Fruit fly (Drosophila melanogaster) whole organism, adult: ENCODE measurements around the gene CG13449.

Experiments used
- CG12768 ChIP-seq: fragments of 200-800 bp; sonication (Bioruptor generic); optimal IDR thresholded peaks from 2 replicates; lab custom pipeline; 2017; ENCODE audit warnings: missing biosample characterization, missing genetic modification characterization, mild to moderate bottlenecking, moderate library complexity, missing genetic modification reagents
- CG14711 ChIP-seq: fragments of 200-800 bp; sonication (Bioruptor generic); optimal IDR thresholded peaks from 2 replicates; lab custom pipeline; 2018; ENCODE audit warnings: missing biosample characterization, mild to moderate bottlenecking, missing genetic modification characterization, moderate library complexity
- CG33017 ChIP-seq: fragments of 200-800 bp; sonication (Bioruptor generic); optimal IDR thresholded peaks from 2 replicates; lab custom pipeline; 2018; ENCODE audit warnings: missing biosample characterization, mild to moderate bottlenecking, missing genetic modification characterization, moderate library complexity
- CG5204 ChIP-seq: fragments of 200-800 bp; sonication (Bioruptor generic); optimal IDR thresholded peaks from 2 replicates; lab custom pipeline; 2016; ENCODE audit warnings: missing biosample characterization, missing genetic modification characterization
- CG7045 ChIP-seq: fragments of 200-800 bp; sonication (Bioruptor generic); optimal IDR thresholded peaks from 2 replicates; lab custom pipeline; 2017; ENCODE audit warnings: missing biosample characterization, mild to moderate bottlenecking, missing genetic modification characterization
- Clk ChIP-seq: fragments of 200-800 bp; sonication (Bioruptor generic); optimal IDR thresholded peaks from 2 replicates; lab custom pipeline; 2017; ENCODE audit warnings: missing biosample characterization, missing genetic modification characterization
- Mnt ChIP-seq: fragments of 200-800 bp; sonication (Bioruptor generic); optimal IDR thresholded peaks from 2 replicates; lab custom pipeline; 2016; ENCODE audit warnings: missing biosample characterization, mild to moderate bottlenecking, missing genetic modification characterization
- bab1 ChIP-seq: fragments of 200-800 bp; sonication (Bioruptor generic); optimal IDR thresholded peaks from 3 replicates; lab custom pipeline; 2019; ENCODE audit warnings: missing biosample characterization, mild to moderate bottlenecking, missing genetic modification characterization, moderate library complexity
- cic ChIP-seq: fragments of 200-800 bp; sonication (Bioruptor generic); optimal IDR thresholded peaks from 2 replicates; lab custom pipeline; 2017; ENCODE audit warnings: missing biosample characterization, mild to moderate bottlenecking, missing genetic modification characterization, moderate library complexity
- kay ChIP-seq: fragments of 200-800 bp; sonication (Bioruptor generic); peaks from one replicate; lab custom pipeline; 2016; ENCODE audit warnings: missing biosample characterization, missing genetic modification characterization, borderline replicate concordance
- ovo ChIP-seq: fragments of 200-800 bp; sonication (Bioruptor generic); optimal IDR thresholded peaks from 2 replicates; lab custom pipeline; 2016; ENCODE audit warnings: missing biosample characterization, missing genetic modification characterization
- pad ChIP-seq: fragments of 200-800 bp; sonication (Bioruptor generic); optimal IDR thresholded peaks from 3 replicates; lab custom pipeline; 2017; ENCODE audit warnings: missing biosample characterization, missing genetic modification characterization, mild to moderate bottlenecking, moderate library complexity, missing genetic modification reagents
- tj ChIP-seq: fragments of 200-800 bp; sonication (Bioruptor generic); optimal IDR thresholded peaks from 3 replicates; lab custom pipeline; 2017; ENCODE audit warnings: missing biosample characterization, mild to moderate bottlenecking, missing genetic modification characterization, moderate library complexity
- toe ChIP-seq: fragments of 200-800 bp; sonication (Bioruptor generic); optimal IDR thresholded peaks from 2 replicates; lab custom pipeline; 2016; ENCODE audit warnings: missing biosample characterization, missing genetic modification characterization

DNA sequence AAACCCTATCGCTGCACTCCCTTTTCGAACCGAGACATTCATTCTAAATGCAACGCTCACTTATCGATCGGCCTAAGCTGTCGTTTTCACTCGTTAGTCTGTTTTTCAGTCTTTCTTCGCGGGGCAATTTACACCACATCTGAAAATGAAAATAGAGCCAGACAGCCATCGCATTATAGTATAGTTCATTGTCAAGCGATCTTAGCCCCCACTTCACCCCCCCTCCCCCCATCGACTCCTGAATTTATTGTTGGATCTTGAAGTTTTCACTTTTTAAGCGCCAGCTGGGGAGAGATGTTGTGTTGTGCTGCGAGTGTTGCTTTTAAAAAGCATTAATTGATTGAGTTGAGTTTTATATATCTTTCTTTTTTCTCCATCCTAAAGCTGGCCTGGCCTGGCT lies 13.4 kb downstream of the CG13449 start:
- TF ChIP-seq CG33017 (tag; lab: Kevin White, UChicago) = no peak
- no peak for TF ChIP-seq tj (GFP tag; lab: Kevin White, UChicago)
- TF ChIP-seq kay (GFP tag; lab: Kevin White, UChicago) = no peak
- no peak for TF ChIP-seq cic (GFP tag; lab: Kevin White, UChicago)
- TF ChIP-seq CG14711 (tag; lab: Kevin White, UChicago) = no peak
- no peak for TF ChIP-seq CG12768 (GFP tag; lab: Kevin White, UChicago)
- no peak for TF ChIP-seq CG7045 (GFP tag; lab: Kevin White, UChicago)
- TF ChIP-seq toe (GFP tag; lab: Kevin White, UChicago) = no peak
- no peak for TF ChIP-seq Clk
- TF ChIP-seq Mnt (GFP tag; lab: Kevin White, UChicago) = no peak
- no peak for TF ChIP-seq bab1 (GFP tag; lab: Kevin White, UChicago)
- no peak for TF ChIP-seq CG5204 (GFP tag; lab: Kevin White, UChicago)
- no peak for TF ChIP-seq ovo (GFP tag; lab: Kevin White, UChicago)
- no peak for TF ChIP-seq pad
